Worm (Caenorhabditis elegans) whole organism, L2 larva: Measurements from ENCODE around the gene F18H3.4.

Source experiments
- R02D3.7 ChIP-seq: fragments of 150-350 bp; optimal IDR thresholded peaks from 2 replicates; lab custom pipeline; 2014; ENCODE audit warnings: missing biosample characterization, missing genetic modification characterization
- lin-13 ChIP-seq: fragments of 150-350 bp; optimal IDR thresholded peaks from 2 replicates; lab custom pipeline; 2014; ENCODE audit warnings: missing biosample characterization, missing genetic modification reagents, missing genetic modification characterization
- nhr-11 ChIP-seq: fragments of 150-350 bp; optimal IDR thresholded peaks from 2 replicates; lab custom pipeline; 2014; ENCODE audit warnings: missing biosample characterization, missing genetic modification characterization
- nhr-237 ChIP-seq: fragments of 150-350 bp; optimal IDR thresholded peaks from 2 replicates; lab custom pipeline; 2014; ENCODE audit warnings: missing biosample characterization, missing genetic modification characterization
- unc-39 ChIP-seq: fragments of 150-350 bp; optimal IDR thresholded peaks from 2 replicates; lab custom pipeline; 2014; ENCODE audit warnings: missing biosample characterization, missing genetic modification characterization
- ztf-11 ChIP-seq: sonication (generic microtip); optimal IDR thresholded peaks from 2 replicates; lab custom pipeline; 2017; ENCODE audit warnings: missing biosample characterization, missing genetic modification characterization
- ztf-4 ChIP-seq: fragments of 150-350 bp; optimal IDR thresholded peaks from 2 replicates; lab custom pipeline; 2014; ENCODE audit warnings: missing biosample characterization, missing genetic modification characterization

DNA sequence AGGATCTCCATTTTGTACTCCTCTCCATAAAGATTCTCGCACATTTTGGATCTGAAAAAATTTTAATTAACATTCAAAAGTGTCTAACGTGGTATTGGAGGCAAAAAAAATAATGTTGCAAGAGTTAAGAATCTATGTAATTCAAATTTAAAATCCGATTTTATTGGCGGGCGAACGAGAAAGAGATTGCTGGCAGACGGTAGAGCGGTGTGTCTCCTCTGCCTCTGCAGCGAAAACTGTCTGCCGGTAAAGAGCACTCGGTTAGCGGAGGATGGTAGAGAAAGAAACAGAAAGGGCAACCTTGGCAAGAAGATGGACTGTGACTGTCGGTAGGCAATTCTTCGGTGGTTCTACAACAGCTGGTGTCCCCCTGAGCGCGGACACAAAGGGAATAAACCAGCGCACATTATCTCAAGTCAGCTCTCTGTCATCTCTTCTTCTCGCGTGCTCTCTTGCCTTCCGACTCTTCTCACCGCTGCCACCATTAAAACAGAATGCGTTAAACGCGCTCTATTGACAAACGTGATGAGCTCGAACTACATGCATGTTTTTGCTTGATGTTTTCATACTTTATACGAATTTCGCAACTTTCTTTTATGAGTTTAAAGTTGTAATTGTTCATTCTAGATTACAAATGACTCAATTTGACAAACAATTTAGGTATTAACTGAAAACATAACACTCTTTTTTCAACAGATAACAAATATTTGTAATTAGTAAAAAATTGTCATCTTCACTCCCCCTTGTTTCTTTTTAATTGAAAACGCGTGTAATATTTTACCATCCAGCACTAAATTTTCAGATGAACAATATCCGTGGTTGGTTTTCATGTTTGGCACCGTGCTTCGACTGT is 9.8 kb upstream of the F18H3.4 start, which contains the start of the genes cdk-4 and F18H3.1:
- TF ChIP-seq nhr-11 (tag; lab: Kevin White, UChicago), result no peak
- TF ChIP-seq ztf-4 (tag; lab: Kevin White, UChicago), result no peak
- no peak for TF ChIP-seq nhr-237
- TF ChIP-seq ztf-11 (tag; lab: Kevin White, UChicago), result no peak
- peak; percentile 12 for TF ChIP-seq lin-13 (GFP tag; lab: Kevin White, UChicago)
- no peak for TF ChIP-seq R02D3.7 (tag; lab: Kevin White, UChicago)
- TF ChIP-seq unc-39 (tag; lab: Kevin White, UChicago), result no peak
